Worm (Caenorhabditis elegans): ENCODE results near the gene sre-29.

- TF ChIP-seq ces-1 (GFP tag; optimal IDR thresholded peaks at IDR 0.05) = no peak
- no peak for TF ChIP-seq lin-39 (tag; optimal IDR thresholded peaks at IDR 0.05)
- TF ChIP-seq unc-62 (GFP tag; optimal IDR thresholded peaks at IDR 0.05) = no peak
- TF ChIP-seq nhr-76 (tag; optimal IDR thresholded peaks at IDR 0.05) = no peak
- TF ChIP-seq tbx-2 (tag; optimal IDR thresholded peaks at IDR 0.05) = no peak
- TF ChIP-seq fos-1 (tag; optimal IDR thresholded peaks at IDR 0.05) = no peak
- TF ChIP-seq nhr-12 (tag; optimal IDR thresholded peaks at IDR 0.05) = no peak
- no peak for TF ChIP-seq unc-30 (tag; optimal IDR thresholded peaks at IDR 0.05)
- no peak for TF ChIP-seq egl-13 (tag; optimal IDR thresholded peaks at IDR 0.05)
- no peak for TF ChIP-seq irx-1 (tag; optimal IDR thresholded peaks at IDR 0.05)
- no peak for TF ChIP-seq egl-27 (tag; optimal IDR thresholded peaks at IDR 0.05)
- no peak for TF ChIP-seq aly-2 (tag; optimal IDR thresholded peaks at IDR 0.05)
Observed at ce11 chrII:12386781-12387180, 14.9 kb downstream of the sre-29 start, which contains the start of gene sre-42.

Data from whole organism, L1 larva.